Fruit fly (Drosophila melanogaster) S2 (cell line): ENCODE data around the gene CG12682.

Source experiments
- CG8478 ChIP-seq: fragments of >200 bp; optimal IDR thresholded peaks from 2 replicates; lab custom pipeline; 2018
- CTCF ChIP-seq, 2 experiments: fragments of >200 bp; optimal IDR thresholded peaks; 2 replicates each; lab custom pipeline; 2018

DNA sequence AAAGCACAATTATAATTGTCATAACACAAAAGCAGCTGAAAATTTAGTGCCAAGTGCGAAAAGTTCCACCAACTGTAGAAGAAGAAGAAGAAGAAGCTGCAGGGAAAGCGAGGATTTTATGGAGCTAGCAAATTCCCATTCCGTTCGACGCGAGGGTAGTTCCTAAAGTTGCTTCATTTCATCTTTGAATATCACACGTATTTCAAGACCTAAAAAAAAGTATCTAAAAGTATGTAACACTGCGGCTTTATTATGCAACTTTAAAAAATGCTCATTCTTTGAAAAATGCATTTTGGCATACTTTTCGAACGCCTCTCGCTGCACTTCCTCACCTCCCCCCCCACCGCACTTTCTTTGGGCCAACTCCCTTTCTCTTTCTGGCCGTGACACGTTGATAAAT is 17.9 kb upstream of the CG12682 start:
- TF ChIP-seq CTCF (optimal IDR thresholded peaks at IDR 0.05; lab: Kevin White, UChicago) (no peak), CG8478 (no peak)
